Worm (Caenorhabditis elegans): ENCODE results near the gene Y73C8C.12.

The Y73C8C.12 gene

DNA sequence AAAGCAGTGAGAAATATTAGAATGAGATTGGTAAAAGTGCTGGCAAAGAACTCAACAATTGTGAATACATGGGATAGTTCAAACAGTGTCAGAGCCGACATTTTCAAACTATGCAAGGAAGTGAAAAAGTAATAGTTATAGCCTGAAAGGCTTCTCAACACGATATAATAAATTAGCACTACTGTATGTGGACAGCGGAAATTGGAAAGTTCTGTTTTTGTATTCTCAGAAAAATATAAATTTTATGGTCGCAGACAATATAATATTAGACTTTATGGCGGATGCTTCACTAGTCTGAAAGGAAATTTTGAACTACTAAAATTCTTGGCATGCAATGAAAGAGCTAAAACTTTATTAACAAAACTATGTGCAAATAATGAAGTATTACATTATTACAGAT is 19.2 kb upstream of the Y73C8C.12 start, which contains the start of gene str-69:
Gene str-69 (minus strand): TSS at position 101 of the 400 bp plus-strand sequence.
- TF ChIP-seq tra-4 (tag; optimal IDR thresholded peaks at IDR 0.05) (no peak), ceh-13 (GFP tag; optimal IDR thresholded peaks at IDR 0.05) (no peak), tbx-11 (GFP tag; IDR thresholded peaks at IDR 0.05) (no peak), hnd-1 (tag; optimal IDR thresholded peaks at IDR 0.05) (no peak), hmg-4 (GFP tag; optimal IDR thresholded peaks at IDR 0.05) (no peak), pes-1 (GFP tag; IDR thresholded peaks at IDR 0.05) (no peak), ceh-36 (tag; optimal IDR thresholded peaks at IDR 0.05) (no peak), scrt-1 (GFP tag; IDR thresholded peaks at IDR 0.05) (no peak), ets-7 (tag; optimal IDR thresholded peaks at IDR 0.05) (no peak), ama-1 (optimal IDR thresholded peaks at IDR 0.05) (no peak)

DNA sequence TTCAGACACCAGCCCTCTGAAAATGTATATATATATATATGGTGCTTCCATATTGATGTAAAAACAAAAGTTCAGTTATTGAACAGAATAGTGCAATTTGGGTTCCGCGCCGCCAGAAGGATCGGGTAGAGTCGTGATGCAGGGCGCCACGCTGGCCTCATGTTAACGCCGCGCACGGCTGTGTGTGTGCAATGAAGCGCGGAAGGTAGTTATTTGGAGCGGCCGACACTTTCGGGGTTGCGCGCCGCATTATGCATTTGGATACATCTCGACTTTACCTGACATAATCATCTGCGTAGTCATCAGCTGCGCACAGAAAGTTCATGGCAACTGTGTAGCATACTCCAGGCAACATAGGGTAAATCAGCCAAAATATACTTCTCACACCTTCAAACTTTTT is 18.2 kb upstream of the Y73C8C.12 start:
- TF ChIP-seq B0310.2 (tag; optimal IDR thresholded peaks at IDR 0.05), result no peak
- TF ChIP-seq sea-1 (GFP tag; conservative IDR thresholded peaks at IDR 0.05), result no peak
- TF ChIP-seq aly-1 (tag; optimal IDR thresholded peaks at IDR 0.05), result no peak
- TF ChIP-seq scrt-1 (GFP tag; IDR thresholded peaks at IDR 0.05), result no peak
- TF ChIP-seq F13C5.2 (tag; optimal IDR thresholded peaks at IDR 0.05), result no peak
- TF ChIP-seq tra-4 (tag; optimal IDR thresholded peaks at IDR 0.05), result no peak
- no peak for TF ChIP-seq hmbx-1 (tag; optimal IDR thresholded peaks at IDR 0.05)
- no peak for TF ChIP-seq tbx-37 (GFP tag; conservative IDR thresholded peaks at IDR 0.05)
- no peak for TF ChIP-seq hnd-1 (tag; optimal IDR thresholded peaks at IDR 0.05)
- TF ChIP-seq tbx-11 (GFP tag; IDR thresholded peaks at IDR 0.05), result no peak
- TF ChIP-seq ceh-36 (tag; optimal IDR thresholded peaks at IDR 0.05), result no peak
- no peak for TF ChIP-seq ceh-13 (GFP tag; optimal IDR thresholded peaks at IDR 0.05)
- TF ChIP-seq ama-1 (optimal IDR thresholded peaks at IDR 0.05), result no peak
- TF ChIP-seq pes-1 (GFP tag; IDR thresholded peaks at IDR 0.05), result no peak
- TF ChIP-seq hmg-4 (GFP tag; optimal IDR thresholded peaks at IDR 0.05), result no peak

DNA sequence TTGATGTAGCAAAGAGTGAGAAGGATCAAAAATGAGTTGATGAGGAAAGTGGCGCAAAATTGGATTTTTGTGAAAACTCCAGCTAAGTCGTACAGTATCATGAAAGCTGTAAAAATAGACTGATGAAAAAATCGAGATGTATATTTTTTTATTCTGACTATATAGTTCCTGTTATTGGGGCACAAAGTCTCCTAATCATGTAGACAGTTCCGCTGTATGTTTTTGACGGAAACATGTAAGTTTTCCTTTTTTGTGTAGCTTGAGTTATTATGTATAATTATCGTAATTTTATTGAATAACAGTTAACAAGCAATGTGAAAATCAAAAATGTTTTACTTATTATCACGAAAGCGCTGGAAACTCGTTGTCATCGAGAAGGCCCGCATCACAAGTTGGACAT is 17.6 kb upstream of the Y73C8C.12 start, which contains the start of gene str-68:
Gene str-68 (minus strand): TSS at position 101 of the 400 bp plus-strand sequence.
- TF ChIP-seq scrt-1 (GFP tag; IDR thresholded peaks at IDR 0.05), result no peak
- no peak for TF ChIP-seq hmg-4 (GFP tag; optimal IDR thresholded peaks at IDR 0.05)
- TF ChIP-seq sea-1 (GFP tag; conservative IDR thresholded peaks at IDR 0.05), result no peak
- TF ChIP-seq F13C5.2 (tag; optimal IDR thresholded peaks at IDR 0.05), result no peak
- TF ChIP-seq tbx-11 (GFP tag; IDR thresholded peaks at IDR 0.05), result no peak
- TF ChIP-seq B0310.2 (tag; optimal IDR thresholded peaks at IDR 0.05), result no peak
- TF ChIP-seq pes-1 (GFP tag; IDR thresholded peaks at IDR 0.05), result no peak
- no peak for TF ChIP-seq aly-1 (tag; optimal IDR thresholded peaks at IDR 0.05)
- no peak for TF ChIP-seq hmbx-1 (tag; optimal IDR thresholded peaks at IDR 0.05)
- no peak for TF ChIP-seq flt-1 (GFP tag; IDR thresholded peaks at IDR 0.05)
- no peak for TF ChIP-seq tbx-37 (GFP tag; conservative IDR thresholded peaks at IDR 0.05)
- no peak for TF ChIP-seq tra-4 (tag; optimal IDR thresholded peaks at IDR 0.05)
- TF ChIP-seq ceh-13 (GFP tag; optimal IDR thresholded peaks at IDR 0.05), result no peak
- TF ChIP-seq ceh-36 (tag; optimal IDR thresholded peaks at IDR 0.05), result no peak
- no peak for TF ChIP-seq ets-7 (tag; optimal IDR thresholded peaks at IDR 0.05)
- TF ChIP-seq ama-1 (optimal IDR thresholded peaks at IDR 0.05), result no peak

DNA sequence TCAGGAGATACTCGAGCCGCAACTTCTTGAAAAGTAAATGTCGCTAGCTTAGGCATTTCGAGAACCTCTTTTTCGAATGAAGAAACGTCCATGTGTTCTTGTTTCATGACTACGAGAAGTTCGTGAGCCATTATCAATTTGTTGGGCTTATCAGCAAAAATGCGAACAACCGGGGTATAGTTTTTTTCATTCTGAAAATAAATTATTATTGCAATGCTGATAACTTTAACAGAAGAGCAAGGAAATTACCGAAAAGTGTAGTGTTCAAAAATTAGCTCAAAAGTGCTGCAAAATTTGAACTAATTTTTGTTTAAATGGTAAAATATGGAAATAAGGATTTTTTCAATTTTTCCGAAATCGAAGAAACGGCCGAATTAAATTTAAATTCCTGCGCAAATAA is 12.8 kb upstream of the Y73C8C.12 start:
- TF ChIP-seq tbx-37 (GFP tag; conservative IDR thresholded peaks at IDR 0.05), result no peak
- no peak for TF ChIP-seq ama-1 (optimal IDR thresholded peaks at IDR 0.05)
- no peak for TF ChIP-seq aly-1 (tag; optimal IDR thresholded peaks at IDR 0.05)
- no peak for TF ChIP-seq tbx-11 (GFP tag; IDR thresholded peaks at IDR 0.05)
- no peak for TF ChIP-seq B0310.2 (tag; optimal IDR thresholded peaks at IDR 0.05)
- no peak for TF ChIP-seq hmbx-1 (tag; optimal IDR thresholded peaks at IDR 0.05)
- TF ChIP-seq ceh-13 (GFP tag; optimal IDR thresholded peaks at IDR 0.05), result no peak
- no peak for TF ChIP-seq sea-1 (GFP tag; conservative IDR thresholded peaks at IDR 0.05)
- TF ChIP-seq tra-4 (tag; optimal IDR thresholded peaks at IDR 0.05), result no peak
- TF ChIP-seq scrt-1 (GFP tag; IDR thresholded peaks at IDR 0.05), result no peak
- TF ChIP-seq ets-7 (tag; optimal IDR thresholded peaks at IDR 0.05), result no peak
- TF ChIP-seq flt-1 (GFP tag; IDR thresholded peaks at IDR 0.05), result no peak
- TF ChIP-seq F13C5.2 (tag; optimal IDR thresholded peaks at IDR 0.05), result no peak
- no peak for TF ChIP-seq pes-1 (GFP tag; IDR thresholded peaks at IDR 0.05)
- TF ChIP-seq ceh-36 (tag; optimal IDR thresholded peaks at IDR 0.05), result no peak
- TF ChIP-seq hnd-1 (tag; optimal IDR thresholded peaks at IDR 0.05), result no peak
- no peak for TF ChIP-seq hmg-4 (GFP tag; optimal IDR thresholded peaks at IDR 0.05)

DNA sequence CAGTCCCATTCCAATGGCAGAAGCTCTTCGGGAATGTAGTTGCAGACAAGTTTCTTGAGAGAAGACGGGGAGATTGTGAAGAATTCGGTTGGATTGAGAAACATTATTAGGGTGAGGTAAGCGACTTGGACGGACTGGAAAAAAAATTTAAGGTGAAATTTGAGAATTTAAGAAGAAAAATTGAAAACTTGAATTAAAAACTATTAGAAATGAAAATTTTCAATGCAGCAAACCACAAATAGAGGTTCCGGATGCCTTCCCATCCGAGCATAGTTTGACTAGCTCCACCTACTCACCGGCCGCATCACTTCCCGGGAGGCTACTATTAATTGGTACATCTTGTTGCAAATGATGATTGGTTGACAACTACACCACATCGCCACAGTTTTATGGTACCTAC is 11.3 kb upstream of the Y73C8C.12 start, which contains the start of gene Y73C8C.8:
Gene Y73C8C.8 (minus strand): TSS at position 101 of the 400 bp plus-strand sequence.
- no peak for TF ChIP-seq ama-1 (optimal IDR thresholded peaks at IDR 0.05)
- no peak for TF ChIP-seq pes-1 (GFP tag; IDR thresholded peaks at IDR 0.05)
- TF ChIP-seq hmg-4 (GFP tag; optimal IDR thresholded peaks at IDR 0.05), result no peak
- TF ChIP-seq B0310.2 (tag; optimal IDR thresholded peaks at IDR 0.05), result no peak
- no peak for TF ChIP-seq sea-1 (GFP tag; conservative IDR thresholded peaks at IDR 0.05)
- TF ChIP-seq tbx-37 (GFP tag; conservative IDR thresholded peaks at IDR 0.05), result no peak
- no peak for TF ChIP-seq scrt-1 (GFP tag; IDR thresholded peaks at IDR 0.05)

DNA sequence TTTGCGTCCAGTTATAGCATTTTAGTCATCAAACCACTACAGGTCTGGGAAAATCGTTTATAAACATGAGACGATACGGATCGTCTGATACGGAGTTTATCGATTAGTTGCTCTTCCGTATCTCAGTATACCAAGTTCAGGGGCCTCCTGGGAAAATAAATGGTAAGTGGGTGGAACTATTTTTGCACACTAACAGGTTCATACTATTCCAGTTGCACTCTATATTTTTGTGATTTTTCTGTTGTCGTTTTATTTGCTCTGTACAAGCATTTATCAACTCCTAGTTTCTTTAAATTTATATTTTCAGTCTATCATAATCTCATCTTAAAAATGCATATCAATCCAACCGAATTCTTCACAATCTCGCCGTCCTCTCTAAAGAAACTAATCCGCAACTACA is 10.0 kb upstream of the Y73C8C.12 start, which contains the start of gene Y73C8C.3:
Gene Y73C8C.3 (plus strand): TSS at position 301 of the 400 bp plus-strand sequence.
- TF ChIP-seq pes-1 (GFP tag; IDR thresholded peaks at IDR 0.05), result no peak
- no peak for TF ChIP-seq F13C5.2 (tag; optimal IDR thresholded peaks at IDR 0.05)
- no peak for TF ChIP-seq ama-1 (optimal IDR thresholded peaks at IDR 0.05)
- TF ChIP-seq ceh-36 (tag; optimal IDR thresholded peaks at IDR 0.05), result no peak
- no peak for TF ChIP-seq hnd-1 (tag; optimal IDR thresholded peaks at IDR 0.05)
- TF ChIP-seq flt-1 (GFP tag; IDR thresholded peaks at IDR 0.05), result no peak
- no peak for TF ChIP-seq scrt-1 (GFP tag; IDR thresholded peaks at IDR 0.05)
- no peak for TF ChIP-seq B0310.2 (tag; optimal IDR thresholded peaks at IDR 0.05)
- no peak for TF ChIP-seq hmbx-1 (tag; optimal IDR thresholded peaks at IDR 0.05)
- TF ChIP-seq ets-7 (tag; optimal IDR thresholded peaks at IDR 0.05), result no peak
- no peak for TF ChIP-seq tra-4 (tag; optimal IDR thresholded peaks at IDR 0.05)
- no peak for TF ChIP-seq aly-1 (tag; optimal IDR thresholded peaks at IDR 0.05)
- TF ChIP-seq hmg-4 (GFP tag; optimal IDR thresholded peaks at IDR 0.05), result no peak
- TF ChIP-seq sea-1 (GFP tag; conservative IDR thresholded peaks at IDR 0.05), result no peak
- no peak for TF ChIP-seq tbx-11 (GFP tag; IDR thresholded peaks at IDR 0.05)
- no peak for TF ChIP-seq ceh-13 (GFP tag; optimal IDR thresholded peaks at IDR 0.05)

DNA sequence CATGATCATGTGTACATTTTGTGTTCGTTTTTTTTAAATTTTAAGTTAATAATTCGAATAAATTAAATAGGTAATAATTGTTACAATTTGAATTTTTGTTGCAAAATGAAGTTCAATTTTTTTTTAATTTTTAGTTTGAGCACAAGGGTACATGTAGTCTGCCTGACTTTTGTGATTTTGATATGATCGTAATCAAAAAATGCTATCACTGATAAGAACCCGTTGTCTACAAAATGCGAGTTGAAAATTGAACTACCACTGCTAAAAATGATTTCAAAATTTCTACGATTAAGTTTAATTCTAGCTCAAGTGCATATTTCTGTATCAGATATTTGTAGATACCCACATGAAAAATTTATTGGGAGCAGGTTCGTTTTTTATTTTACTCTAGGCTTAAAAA is 6.8 kb upstream of the Y73C8C.12 start, which contains the start of gene clec-210:
Gene clec-210 (plus strand): TSS at position 211 of the 400 bp plus-strand sequence.
- TF ChIP-seq tbx-37 (GFP tag; conservative IDR thresholded peaks at IDR 0.05), result no peak
- no peak for TF ChIP-seq B0310.2 (tag; optimal IDR thresholded peaks at IDR 0.05)
- no peak for TF ChIP-seq scrt-1 (GFP tag; IDR thresholded peaks at IDR 0.05)
- TF ChIP-seq hmbx-1 (tag; optimal IDR thresholded peaks at IDR 0.05), result no peak
- TF ChIP-seq flt-1 (GFP tag; IDR thresholded peaks at IDR 0.05), result no peak
- TF ChIP-seq aly-1 (tag; optimal IDR thresholded peaks at IDR 0.05), result no peak
- TF ChIP-seq ceh-13 (GFP tag; optimal IDR thresholded peaks at IDR 0.05), result no peak
- TF ChIP-seq tbx-11 (GFP tag; IDR thresholded peaks at IDR 0.05), result no peak
- no peak for TF ChIP-seq ceh-36 (tag; optimal IDR thresholded peaks at IDR 0.05)
- TF ChIP-seq pes-1 (GFP tag; IDR thresholded peaks at IDR 0.05), result no peak
- no peak for TF ChIP-seq sea-1 (GFP tag; conservative IDR thresholded peaks at IDR 0.05)
- TF ChIP-seq ama-1 (optimal IDR thresholded peaks at IDR 0.05), result no peak
- no peak for TF ChIP-seq ets-7 (tag; optimal IDR thresholded peaks at IDR 0.05)
- TF ChIP-seq tra-4 (tag; optimal IDR thresholded peaks at IDR 0.05), result no peak
- no peak for TF ChIP-seq hmg-4 (GFP tag; optimal IDR thresholded peaks at IDR 0.05)
- no peak for TF ChIP-seq hnd-1 (tag; optimal IDR thresholded peaks at IDR 0.05)
- no peak for TF ChIP-seq F13C5.2 (tag; optimal IDR thresholded peaks at IDR 0.05)

Measured in whole organism, early embryonic.